Fruit fly (Drosophila melanogaster) whole organism, prepupa: Measurements from ENCODE around the gene wake.

Experiments
- Blimp-1 ChIP-seq: fragments of 200-800 bp; sonication (Bioruptor generic); optimal IDR thresholded peaks from 3 replicates; lab custom pipeline; 2017; ENCODE audit warnings: missing biosample characterization, missing genetic modification characterization, mild to moderate bottlenecking, moderate library complexity, missing genetic modification reagents
- CG11294 ChIP-seq: fragments of 200-800 bp; sonication (Bioruptor generic); IDR thresholded peaks from 2 replicates; pipeline ENCODE4 v1.3.6; 2022; ENCODE audit warnings: missing biosample characterization, missing genetic modification characterization
- CG3032 ChIP-seq: fragments of 200-800 bp; optimal IDR thresholded peaks from 2 replicates; lab custom pipeline; 2019; ENCODE audit warnings: missing biosample characterization, mild to moderate bottlenecking, missing genetic modification characterization, moderate library complexity
- CG6792 ChIP-seq: fragments of 200-800 bp; sonication (Bioruptor generic); optimal IDR thresholded peaks from 3 replicates; lab custom pipeline; 2016; ENCODE audit warnings: missing biosample characterization, missing genetic modification characterization
- CG9139 ChIP-seq: fragments of 200-800 bp; sonication (Bioruptor generic); optimal IDR thresholded peaks from 3 replicates; lab custom pipeline; 2017; ENCODE audit warnings: missing biosample characterization, mild to moderate bottlenecking, missing genetic modification characterization
- Gug ChIP-seq: fragments of 200-800 bp; sonication (Bioruptor generic); IDR thresholded peaks from 2 replicates; pipeline ENCODE4 v1.3.6; 2022; ENCODE audit warnings: missing biosample characterization, missing genetic modification characterization
- Sox102F ChIP-seq: fragments of 200-800 bp; sonication (Bioruptor generic); optimal IDR thresholded peaks from 2 replicates; lab custom pipeline; 2016; ENCODE audit warnings: missing biosample characterization, mild to moderate bottlenecking, missing genetic modification characterization
- Sox14 ChIP-seq: fragments of 200-800 bp; sonication (Bioruptor generic); optimal IDR thresholded peaks from 3 replicates; lab custom pipeline; 2016; ENCODE audit warnings: missing biosample characterization, missing genetic modification characterization
- dsx ChIP-seq: fragments of 200-800 bp; optimal IDR thresholded peaks from 3 replicates; lab custom pipeline; 2019; ENCODE audit warnings: missing biosample characterization, mild to moderate bottlenecking, missing genetic modification characterization, moderate library complexity; ENCODE audit not compliant: poor library complexity, severe bottlenecking
- fd59A ChIP-seq: fragments of 200-800 bp; sonication (Bioruptor generic); optimal IDR thresholded peaks from 2 replicates; lab custom pipeline; 2017; ENCODE audit warnings: missing biosample characterization, mild to moderate bottlenecking, missing genetic modification characterization, missing genetic modification reagents
- lz ChIP-seq: fragments of 200-800 bp; sonication (Bioruptor generic); optimal IDR thresholded peaks from 3 replicates; lab custom pipeline; 2016; ENCODE audit warnings: missing biosample characterization, missing genetic modification characterization
- pdm3 ChIP-seq: fragments of 200-800 bp; sonication (Bioruptor generic); optimal IDR thresholded peaks from 3 replicates; lab custom pipeline; 2016; ENCODE audit warnings: missing biosample characterization, missing genetic modification characterization
- spab ChIP-seq: fragments of 200-800 bp; sonication (Bioruptor generic); optimal IDR thresholded peaks from 2 replicates; lab custom pipeline; 2017; ENCODE audit warnings: missing biosample characterization, mild to moderate bottlenecking, missing genetic modification characterization, missing genetic modification reagents

dm6 chr3R:22707178-22707577 lies 67.6 kb downstream of the wake start, which contains the start of gene CG13842:
- no peak for TF ChIP-seq pdm3
- no peak for TF ChIP-seq CG3032 (tag; lab: Kevin White, UChicago)
- TF ChIP-seq lz = no peak
- TF ChIP-seq CG6792 (GFP tag; lab: Kevin White, UChicago) = no peak
- TF ChIP-seq dsx (GFP tag; lab: Kevin White, UChicago) = no peak
- TF ChIP-seq Blimp-1 (GFP tag; lab: Kevin White, UChicago) = no peak
- TF ChIP-seq Gug (GFP tag; lab: Robert Waterston, UW) = no peak
- TF ChIP-seq spab = no peak
- TF ChIP-seq CG11294 = no peak
- TF ChIP-seq CG9139 = no peak
- no peak for TF ChIP-seq fd59A (GFP tag; lab: Kevin White, UChicago)
- no peak for TF ChIP-seq Sox102F
- no peak for TF ChIP-seq Sox14 (GFP tag; lab: Kevin White, UChicago)
